Worm (Caenorhabditis elegans): ENCODE results near the gene C15C8.4.
A peak's percentile ranks its signal among the peaks of the same experiment; 100 is the strongest.

Gene C15C8.4

ce11 chrV:12780248-12780647 lies 33.0 kb upstream of the C15C8.4 start (continued):
- TF ChIP-seq C17E4.6 (GFP tag; IDR thresholded peaks at IDR 0.05): 0 out of 2 replicates have a peak, but pooled peaks have one; percentile 21
- TF ChIP-seq ccch-3 (GFP tag; optimal IDR thresholded peaks at IDR 0.05): no peak
- TF ChIP-seq snpc-1.3 (tag; optimal IDR thresholded peaks at IDR 0.05; ENCODE audit: insufficient read depth): peak; percentile 69
- no peak for TF ChIP-seq ztf-28 (GFP tag; IDR thresholded peaks at IDR 0.05)
- no peak for TF ChIP-seq egl-18 (GFP tag; IDR thresholded peaks at IDR 0.05)
- peak; percentile 75 for TF ChIP-seq ceh-27 (GFP tag; optimal IDR thresholded peaks at IDR 0.05)
- TF ChIP-seq lir-1 (GFP tag; conservative IDR thresholded peaks at IDR 0.05): no peak
- TF ChIP-seq hlh-26 (GFP tag; conservative IDR thresholded peaks at IDR 0.05): no peak
- no peak for TF ChIP-seq Y67H2A.10 (GFP tag; conservative IDR thresholded peaks at IDR 0.05)
- TF ChIP-seq hrde-1 (tag; optimal IDR thresholded peaks at IDR 0.05; ENCODE audit: borderline replicate concordance): no peak
- TF ChIP-seq ceh-91 (GFP tag; IDR thresholded peaks at IDR 0.05): peak; percentile 31; the same call in 1 of the 2 replicates
- TF ChIP-seq hsf-1 (GFP tag; IDR thresholded peaks at IDR 0.05): no peak; the same call in 1 of the 2 replicates
- TF ChIP-seq T26A5.8 (tag; optimal IDR thresholded peaks at IDR 0.05): peak; percentile 59
- TF ChIP-seq tbx-9 (tag; optimal IDR thresholded peaks at IDR 0.05; ENCODE audit: borderline replicate concordance): no peak
- TF ChIP-seq mes-4 (tag; optimal IDR thresholded peaks at IDR 0.05): peak; percentile 35
- peak; percentile 75 to 84 for TF ChIP-seq rec-8 (tag; optimal IDR thresholded peaks at IDR 0.05)
- TF ChIP-seq aptf-3 (GFP tag; IDR thresholded peaks at IDR 0.05): 0 out of 2 replicates have a peak, but pooled peaks have one; percentile 26
- TF ChIP-seq F37B4.10 (GFP tag; IDR thresholded peaks at IDR 0.05): 0 out of 2 replicates have a peak, but pooled peaks have one; percentile 45
- peak; percentile 89 for TF ChIP-seq die-1 (tag; optimal IDR thresholded peaks at IDR 0.05)
- TF ChIP-seq egrh-3 (GFP tag; IDR thresholded peaks at IDR 0.05): 0 out of 2 replicates have a peak, but pooled peaks have one; percentile 45
- TF ChIP-seq F10E7.11 (tag; optimal IDR thresholded peaks at IDR 0.05): no peak
- TF ChIP-seq K11D2.4 (GFP tag; IDR thresholded peaks at IDR 0.05): no peak
- TF ChIP-seq repo-1 (tag; optimal IDR thresholded peaks at IDR 0.05): peak; percentile 15
- peak; percentile 69 for TF ChIP-seq ceh-79 (tag; optimal IDR thresholded peaks at IDR 0.05)
- peak; percentile 76 for TF ChIP-seq hmg-1.2 (GFP tag; IDR thresholded peaks at IDR 0.05)
- no peak; the same call in 1 of the 2 replicates for TF ChIP-seq egl-44 (GFP tag; IDR thresholded peaks at IDR 0.05)
- TF ChIP-seq unc-130 (GFP tag; optimal IDR thresholded peaks at IDR 0.05): peak; percentile 17
- TF ChIP-seq nfya-2 (GFP tag; IDR thresholded peaks at IDR 0.05): no peak
- TF ChIP-seq cebp-2 (GFP tag; IDR thresholded peaks at IDR 0.05): peak; percentile 80; the same call in 1 of the 2 replicates
- peak; percentile 75 for TF ChIP-seq nhr-90 (tag; optimal IDR thresholded peaks at IDR 0.05)
- no peak for TF ChIP-seq madf-8 (GFP tag; conservative IDR thresholded peaks at IDR 0.05)
- peak; percentile 59 for TF ChIP-seq sptf-2 (GFP tag; optimal IDR thresholded peaks at IDR 0.05)
- TF ChIP-seq madf-3 (GFP tag; IDR thresholded peaks at IDR 0.05): no peak
- TF ChIP-seq lin-35 (GFP tag; optimal IDR thresholded peaks at IDR 0.05): no peak

ce11 chrV:12773852-12774251 lies 26.6 kb upstream of the C15C8.4 start:
- no peak for TF ChIP-seq ztf-26 (tag; optimal IDR thresholded peaks at IDR 0.05)
- no peak for TF ChIP-seq madf-3 (GFP tag; IDR thresholded peaks at IDR 0.05)
- TF ChIP-seq F52B5.7 (tag; optimal IDR thresholded peaks at IDR 0.05): no peak
- TF ChIP-seq zfh-2 (GFP tag; conservative IDR thresholded peaks at IDR 0.05): no peak
- no peak for TF ChIP-seq C17E4.6 (GFP tag; IDR thresholded peaks at IDR 0.05)
- TF ChIP-seq snpc-3.4 (tag; optimal IDR thresholded peaks at IDR 0.05): no peak
- TF ChIP-seq attf-5 (GFP tag; optimal IDR thresholded peaks at IDR 0.05): no peak
- no peak for TF ChIP-seq akir-1 (GFP tag; optimal IDR thresholded peaks at IDR 0.05)
- no peak for TF ChIP-seq ztf-22 (GFP tag; optimal IDR thresholded peaks at IDR 0.05)
- no peak for TF ChIP-seq ceh-58 (GFP tag; IDR thresholded peaks at IDR 0.05)
- TF ChIP-seq rpc-1 (optimal IDR thresholded peaks at IDR 0.05): no peak
- TF ChIP-seq rpc-1 (tag; optimal IDR thresholded peaks at IDR 0.05): no peak
- TF ChIP-seq egl-18 (GFP tag; IDR thresholded peaks at IDR 0.05): no peak
- no peak for TF ChIP-seq aptf-3 (GFP tag; IDR thresholded peaks at IDR 0.05)
- TF ChIP-seq nfya-1 (tag; optimal IDR thresholded peaks at IDR 0.05; ENCODE audit: borderline replicate concordance, insufficient read depth): no peak
- no peak for TF ChIP-seq sea-2 (GFP tag; IDR thresholded peaks at IDR 0.05)
- TF ChIP-seq snpc-4 (GFP tag; optimal IDR thresholded peaks at IDR 0.05): no peak
- TF ChIP-seq snpc-4 (tag; optimal IDR thresholded peaks at IDR 0.05): no peak
- no peak for TF ChIP-seq Y79H2A.3 (GFP tag; conservative IDR thresholded peaks at IDR 0.05)

Measured in whole organism, young adult.